Worm (Caenorhabditis elegans) whole organism, L3 larva: Measurements from ENCODE around the gene F46B6.2.

Experiments used
- ceh-9 ChIP-seq: sonication (generic microtip); optimal IDR thresholded peaks from 2 replicates; lab custom pipeline; 2018; ENCODE audit warnings: missing biosample characterization, missing genetic modification characterization
- daf-12 ChIP-seq: fragments of 150-350 bp; optimal IDR thresholded peaks from 2 replicates; lab custom pipeline; 2014; ENCODE audit warnings: missing biosample characterization, missing genetic modification reagents, missing genetic modification characterization
- elt-1 ChIP-seq: fragments of 150-350 bp; optimal IDR thresholded peaks from 2 replicates; lab custom pipeline; 2014; ENCODE audit warnings: missing biosample characterization, missing genetic modification characterization
- mml-1 ChIP-seq: fragments of 150-350 bp; sonication (generic microtip); optimal IDR thresholded peaks from 3 replicates; lab custom pipeline; 2014; ENCODE audit warnings: missing biosample characterization, missing genetic modification characterization
- nhr-237 ChIP-seq: fragments of 150-350 bp; optimal IDR thresholded peaks from 2 replicates; lab custom pipeline; 2014; ENCODE audit warnings: missing biosample characterization, missing genetic modification characterization
- nhr-25 ChIP-seq: sonication (generic microtip); optimal IDR thresholded peaks from 2 replicates; lab custom pipeline; 2017; ENCODE audit warnings: missing biosample characterization, missing genetic modification characterization
- nhr-77 ChIP-seq: fragments of 150-350 bp; optimal IDR thresholded peaks from 2 replicates; lab custom pipeline; 2014; ENCODE audit warnings: missing biosample characterization, missing genetic modification characterization
- pha-4 ChIP-seq: fragments of 150-350 bp; optimal IDR thresholded peaks from 2 replicates; lab custom pipeline; 2014; ENCODE audit warnings: missing biosample characterization, missing genetic modification reagents, missing genetic modification characterization
- pqm-1 ChIP-seq: fragments of 150-350 bp; optimal IDR thresholded peaks from 2 replicates; lab custom pipeline; 2017; ENCODE audit warnings: missing biosample characterization, missing genetic modification characterization, inconsistent platforms
- sea-2 ChIP-seq: fragments of 150-350 bp; sonication (generic microtip); optimal IDR thresholded peaks from 4 replicates; lab custom pipeline; 2014; ENCODE audit warnings: missing biosample characterization, missing genetic modification reagents, missing genetic modification characterization
- unc-39 ChIP-seq: sonication (generic microtip); optimal IDR thresholded peaks from 4 replicates; lab custom pipeline; 2017; ENCODE audit warnings: missing biosample characterization, missing genetic modification characterization
- ztf-4 ChIP-seq: fragments of 150-350 bp; optimal IDR thresholded peaks from 2 replicates; lab custom pipeline; 2014; ENCODE audit warnings: missing biosample characterization, missing genetic modification characterization

ce11 chrV:9796562-9796961 is 24.5 kb downstream of the F46B6.2 start, which contains the start of gene F46B6.9:
- TF ChIP-seq pha-4 (tag; lab: Kevin White, UChicago) (no peak), pqm-1 (tag; lab: Kevin White, UChicago) (no peak), nhr-77 (tag; lab: Kevin White, UChicago) (no peak), elt-1 (tag; lab: Kevin White, UChicago) (no peak), nhr-25 (no peak), ceh-9 (tag; lab: Kevin White, UChicago) (no peak), ztf-4 (tag; lab: Kevin White, UChicago) (no peak), nhr-237 (tag; lab: Kevin White, UChicago) (no peak), daf-12 (tag; lab: Kevin White, UChicago) (no peak), sea-2 (no peak), unc-39 (tag; lab: Kevin White, UChicago) (no peak), mml-1 (tag; lab: Kevin White, UChicago) (no peak)
